Fruit fly (Drosophila melanogaster) whole organism, embryonic: ENCODE measurements around the gene CG8034.

Experiments
- Ada2b ChIP-seq: fragments of 200-800 bp; sonication (Bioruptor generic); IDR thresholded peaks from 2 replicates; pipeline ENCODE4 v1.3.6; 2022; ENCODE audit warnings: missing biosample characterization, missing genetic modification characterization
- Adf1 ChIP-seq: fragments of 200-800 bp; sonication (Bioruptor generic); IDR thresholded peaks from 2 replicates; pipeline ENCODE4 v1.3.6; 2022; ENCODE audit warnings: missing biosample characterization, missing genetic modification characterization
- Asciz ChIP-seq: fragments of 200-800 bp; sonication (Bioruptor generic); optimal IDR thresholded peaks from 2 replicates; lab custom pipeline; 2017; ENCODE audit warnings: missing biosample characterization, mild to moderate bottlenecking, missing genetic modification characterization, missing genetic modification reagents
- CG10274 ChIP-seq: fragments of 200-800 bp; sonication (Bioruptor generic); optimal IDR thresholded peaks from 3 replicates; lab custom pipeline; 2017; ENCODE audit warnings: missing biosample characterization, mild to moderate bottlenecking, missing genetic modification characterization
- CG10979 ChIP-seq: fragments of 200-800 bp; sonication (Bioruptor generic); optimal IDR thresholded peaks from 2 replicates; lab custom pipeline; 2018; ENCODE audit warnings: missing biosample characterization, mild to moderate bottlenecking, missing genetic modification characterization, moderate library complexity
- CG11456 ChIP-seq: fragments of 200-800 bp; sonication (Bioruptor generic); IDR thresholded peaks from 3 replicates; pipeline ENCODE4 v1.3.6; 2022; ENCODE audit warnings: missing biosample characterization, missing genetic modification characterization
- CG11695 ChIP-seq: fragments of 200-800 bp; sonication (Bioruptor generic); IDR thresholded peaks from 3 replicates; pipeline ENCODE4 v1.3.6; 2022; ENCODE audit warnings: missing biosample characterization, missing genetic modification characterization
- CG11723 ChIP-seq: fragments of 200-800 bp; sonication (Bioruptor generic); optimal IDR thresholded peaks from 2 replicates; lab custom pipeline; 2017; ENCODE audit warnings: missing biosample characterization, mild to moderate bottlenecking, missing genetic modification characterization
- CG12219 ChIP-seq: fragments of 200-800 bp; sonication (Bioruptor generic); optimal IDR thresholded peaks from 3 replicates; lab custom pipeline; 2018; ENCODE audit warnings: missing biosample characterization, mild to moderate bottlenecking, missing genetic modification characterization
- CG14965 ChIP-seq: fragments of 200-800 bp; sonication (Bioruptor generic); optimal IDR thresholded peaks from 2 replicates; lab custom pipeline; 2016; ENCODE audit warnings: missing biosample characterization, missing genetic modification characterization, borderline replicate concordance
- CG15269 ChIP-seq: fragments of 200-800 bp; sonication (Bioruptor generic); optimal IDR thresholded peaks from 2 replicates; lab custom pipeline; 2018; ENCODE audit warnings: missing biosample characterization, mild to moderate bottlenecking, missing genetic modification characterization, moderate library complexity
- CG1529 ChIP-seq: fragments of 200-800 bp; sonication (Bioruptor generic); optimal IDR thresholded peaks from 3 replicates; lab custom pipeline; 2018; ENCODE audit warnings: missing biosample characterization, missing genetic modification characterization
- CG15514 ChIP-seq: fragments of 200-800 bp; sonication (Bioruptor generic); optimal IDR thresholded peaks from 3 replicates; lab custom pipeline; 2017; ENCODE audit warnings: missing biosample characterization, missing genetic modification characterization, mild to moderate bottlenecking, moderate library complexity, missing genetic modification reagents
- CG30020 ChIP-seq: fragments of 200-800 bp; optimal IDR thresholded peaks from 2 replicates; lab custom pipeline; 2019; ENCODE audit warnings: missing biosample characterization, mild to moderate bottlenecking, missing genetic modification characterization, moderate library complexity
- CG32772 ChIP-seq: fragments of 200-800 bp; sonication (Bioruptor generic); IDR thresholded peaks from 2 replicates; pipeline ENCODE4 v1.3.6; 2022; ENCODE audit warnings: missing biosample characterization, missing genetic modification characterization
- CG33213 ChIP-seq: fragments of 200-800 bp; sonication (Bioruptor generic); optimal IDR thresholded peaks from 3 replicates; lab custom pipeline; 2016; ENCODE audit warnings: missing biosample characterization, missing genetic modification characterization
- CG34376 ChIP-seq: fragments of 200-800 bp; sonication (Bioruptor generic); optimal IDR thresholded peaks from 2 replicates; lab custom pipeline; 2018; ENCODE audit warnings: missing biosample characterization, mild to moderate bottlenecking, missing genetic modification characterization
- CG4854 ChIP-seq: fragments of 200-800 bp; sonication (Bioruptor generic); optimal IDR thresholded peaks from 2 replicates; lab custom pipeline; 2016; ENCODE audit warnings: missing biosample characterization, missing genetic modification characterization, inconsistent platforms
- CG7357 ChIP-seq: fragments of 200-800 bp; sonication (Bioruptor generic); IDR thresholded peaks from 3 replicates; pipeline ENCODE4 v1.3.6; 2022; ENCODE audit warnings: missing biosample characterization, missing genetic modification characterization
- CG9727 ChIP-seq: fragments of 200-800 bp; sonication (Bioruptor generic); optimal IDR thresholded peaks from 3 replicates; lab custom pipeline; 2017; ENCODE audit warnings: missing biosample characterization, mild to moderate bottlenecking, missing genetic modification characterization
- CG9817 ChIP-seq: fragments of 200-800 bp; sonication (Bioruptor generic); optimal IDR thresholded peaks from 2 replicates; lab custom pipeline; 2018; ENCODE audit warnings: missing biosample characterization, mild to moderate bottlenecking, missing genetic modification characterization, moderate library complexity
- Dfd ChIP-seq, 2 experiments: fragments of >200 bp; optimal IDR thresholded peaks; 2 replicates each; lab custom pipeline; 2017; ENCODE audit warnings: missing biosample characterization in 2 of 2, missing genetic modification characterization in 2 of 2
- Hmr ChIP-seq: fragments of 200-800 bp; sonication (Bioruptor generic); optimal IDR thresholded peaks from 3 replicates; lab custom pipeline; 2017; ENCODE audit warnings: mild to moderate bottlenecking, missing biosample characterization, missing genetic modification reagents, missing genetic modification characterization
- Hr78 ChIP-seq, 2 experiments: fragments of 200-800 bp in 1 of 2; fragments of >200 bp in 1 of 2; sonication (Bioruptor generic) in 1 of 2; optimal IDR thresholded peaks; 2 replicates each; lab custom pipeline; 2017 to 2019; ENCODE audit warnings: missing biosample characterization in 2 of 2, missing genetic modification characterization in 2 of 2, mild to moderate bottlenecking in 1 of 2, moderate library complexity in 1 of 2
- Mad ChIP-seq: fragments of 200-800 bp; sonication (Bioruptor generic); optimal IDR thresholded peaks from 2 replicates; lab custom pipeline; 2016; ENCODE audit warnings: missing biosample characterization, missing genetic modification characterization
- Oli ChIP-seq: fragments of 200-800 bp; sonication (Bioruptor generic); optimal IDR thresholded peaks from 2 replicates; lab custom pipeline; 2018; ENCODE audit warnings: missing biosample characterization, mild to moderate bottlenecking, missing genetic modification characterization, moderate library complexity
- PHDP ChIP-seq: fragments of 200-800 bp; sonication (Bioruptor generic); optimal IDR thresholded peaks from 3 replicates; lab custom pipeline; 2018; ENCODE audit warnings: missing biosample characterization, mild to moderate bottlenecking, missing genetic modification characterization, moderate library complexity
- Pdp1 ChIP-seq, 2 experiments: fragments of 200-800 bp; sonication (Bioruptor generic); optimal IDR thresholded peaks; 3 replicates each; lab custom pipeline; 2016; ENCODE audit warnings: missing biosample characterization in 2 of 2, missing genetic modification characterization in 2 of 2, mild to moderate bottlenecking in 1 of 2, moderate library complexity in 1 of 2
- Poxn ChIP-seq: fragments of 200-800 bp; sonication (Bioruptor generic); IDR thresholded peaks from 2 replicates; pipeline ENCODE4 v1.3.6; 2022; ENCODE audit warnings: missing biosample characterization, missing genetic modification characterization
- Ravus ChIP-seq: fragments of 200-800 bp; sonication (Bioruptor generic); IDR thresholded peaks from 2 replicates; pipeline ENCODE4 v1.3.6; 2022; ENCODE audit warnings: missing biosample characterization, missing genetic modification characterization
- Ssrp ChIP-seq: fragments of 200-800 bp; sonication (Bioruptor generic); optimal IDR thresholded peaks from 2 replicates; lab custom pipeline; 2018; ENCODE audit warnings: missing biosample characterization, mild to moderate bottlenecking, missing genetic modification characterization, moderate library complexity
- Trl ChIP-seq, 3 experiments: fragments of >200 bp in 2 of 3; fragments of 200-800 bp in 1 of 3; sonication (Bioruptor generic) in 1 of 3; optimal IDR thresholded peaks; 2 replicates in 1 of 3; 3 replicates in 2 of 3; lab custom pipeline; 2016 to 2017; ENCODE audit warnings: missing biosample characterization in 1 of 3, missing genetic modification characterization in 1 of 3
- bsh ChIP-seq, 2 experiments: fragments of 200-800 bp; sonication (Bioruptor generic); optimal IDR thresholded peaks; 2 replicates each; lab custom pipeline; 2017 to 2018; ENCODE audit warnings: mild to moderate bottlenecking in 2 of 2, missing biosample characterization in 2 of 2, missing genetic modification characterization in 2 of 2, moderate library complexity in 1 of 2
- dati ChIP-seq: fragments of 200-800 bp; sonication (Bioruptor generic); IDR thresholded peaks from 2 replicates; pipeline ENCODE4 v1.3.6; 2022; ENCODE audit warnings: missing biosample characterization, missing genetic modification characterization
- fru ChIP-seq: fragments of >200 bp; optimal IDR thresholded peaks from 2 replicates; lab custom pipeline; 2017
- her ChIP-seq: fragments of 200-800 bp; sonication (Bioruptor generic); optimal IDR thresholded peaks from 2 replicates; lab custom pipeline; 2016; ENCODE audit warnings: missing biosample characterization, missing genetic modification characterization
- jing ChIP-seq: fragments of 200-800 bp; sonication (Bioruptor generic); optimal IDR thresholded peaks from 2 replicates; lab custom pipeline; 2018; ENCODE audit warnings: missing biosample characterization, mild to moderate bottlenecking, missing genetic modification characterization
- maf-S ChIP-seq: fragments of 200-800 bp; sonication (Bioruptor generic); optimal IDR thresholded peaks from 2 replicates; lab custom pipeline; 2016; ENCODE audit warnings: missing biosample characterization, missing genetic modification characterization
- org-1 ChIP-seq: fragments of 200-800 bp; sonication (Bioruptor generic); optimal IDR thresholded peaks from 2 replicates; lab custom pipeline; 2017; ENCODE audit warnings: missing biosample characterization, missing genetic modification characterization
- peb ChIP-seq: fragments of 200-800 bp; sonication (Bioruptor generic); IDR thresholded peaks from 2 replicates; pipeline ENCODE4 v1.3.6; 2022; ENCODE audit warnings: missing biosample characterization, missing genetic modification characterization
- phol ChIP-seq: fragments of 200-800 bp; sonication (Bioruptor generic); optimal IDR thresholded peaks from 3 replicates; lab custom pipeline; 2018; ENCODE audit warnings: missing biosample characterization, mild to moderate bottlenecking, missing genetic modification characterization, moderate library complexity
- row ChIP-seq: fragments of 200-800 bp; sonication (Bioruptor generic); IDR thresholded peaks from 3 replicates; pipeline ENCODE4 v1.3.6; 2022; ENCODE audit warnings: missing biosample characterization, missing genetic modification characterization
- sqz ChIP-seq: fragments of 200-800 bp; sonication (Bioruptor generic); optimal IDR thresholded peaks from 3 replicates; lab custom pipeline; 2018; ENCODE audit warnings: missing biosample characterization, mild to moderate bottlenecking, missing genetic modification characterization
- ssp ChIP-seq: fragments of 200-800 bp; sonication (Bioruptor generic); IDR thresholded peaks from 2 replicates; pipeline ENCODE4 v1.3.6; 2022; ENCODE audit warnings: missing biosample characterization, missing genetic modification characterization
- tap ChIP-seq: fragments of 200-800 bp; optimal IDR thresholded peaks from 3 replicates; lab custom pipeline; 2019; ENCODE audit warnings: missing biosample characterization, mild to moderate bottlenecking, missing genetic modification characterization, moderate library complexity
- tll ChIP-seq, 2 experiments: fragments of 200-800 bp in 1 of 2; fragments of >200 bp in 1 of 2; sonication (Bioruptor generic) in 1 of 2; optimal IDR thresholded peaks; 2 replicates each; lab custom pipeline; 2017 to 2019; ENCODE audit warnings: missing biosample characterization in 2 of 2, missing genetic modification characterization in 2 of 2, mild to moderate bottlenecking in 1 of 2, moderate library complexity in 1 of 2
- unc-4 ChIP-seq: fragments of 200-800 bp; sonication (Bioruptor generic); IDR thresholded peaks from 2 replicates; pipeline ENCODE4 v1.3.6; 2022; ENCODE audit warnings: missing biosample characterization, missing genetic modification characterization; ENCODE audit not compliant: partially characterized antibody

Gene CG8034

DNA sequence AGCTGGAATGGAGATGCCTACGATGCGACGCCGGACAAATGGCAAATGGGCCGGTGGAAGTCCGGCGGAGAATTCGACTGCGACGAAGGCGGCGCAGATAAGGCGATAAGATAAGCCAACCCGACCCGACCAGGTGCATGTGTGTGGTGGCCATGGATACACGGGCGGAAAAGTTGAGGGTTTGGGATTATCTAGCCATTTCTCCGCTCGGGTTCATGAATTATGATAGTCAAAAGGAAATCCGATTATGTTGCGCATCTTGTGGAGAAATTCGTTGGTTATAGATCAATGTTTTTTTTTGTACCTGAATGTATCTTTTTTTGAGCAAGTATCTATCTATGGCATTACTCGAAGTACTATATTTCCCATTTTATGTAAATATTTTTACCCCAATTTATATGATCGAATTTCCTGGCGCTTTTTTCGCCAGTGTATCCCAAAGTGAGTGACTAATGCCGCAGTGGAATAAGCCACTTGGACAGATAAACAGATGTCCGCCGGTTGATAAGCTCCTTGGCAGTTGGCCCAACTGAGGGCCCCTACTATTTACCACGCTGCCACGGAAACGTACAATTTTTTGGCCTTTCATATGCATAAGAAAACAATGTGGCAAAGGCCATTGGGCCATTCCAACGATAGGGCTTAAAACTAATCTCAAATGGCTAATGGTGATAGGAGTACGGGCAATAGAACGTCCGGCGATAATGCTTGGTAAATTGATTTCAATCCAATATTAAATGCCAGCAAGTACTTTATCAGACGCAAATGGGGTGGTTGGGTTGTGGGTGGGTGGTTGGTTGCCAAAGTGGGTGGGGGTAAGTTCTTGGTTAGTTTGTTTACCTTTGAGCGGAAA is 50.5 kb downstream of the CG8034 start, which contains the start of gene CG7992 (continued):
- TF ChIP-seq CG30020 (tag; lab: Kevin White, UChicago) (no peak), CG15269 (tag; lab: Kevin White, UChicago) (peak; percentile 69), CG14965 (GFP tag; lab: Kevin White, UChicago) (no peak), CG33213 (no peak), her (peak; percentile 18), CG32772 (GFP tag; lab: Robert Waterston, UW) (peak; percentile 41; the same call in 1 of the 2 replicates), bsh (GFP tag; optimal IDR thresholded peaks at IDR 0.05; lab: Kevin White, UChicago) (peak in 1 of 2 experiments; percentile 39), CG34376 (GFP tag; lab: Kevin White, UChicago) (peak; percentile 97), CG11723 (GFP tag; lab: Kevin White, UChicago) (peak; percentile 2), CG1529 (no peak), CG10274 (GFP tag; lab: Kevin White, UChicago) (peak; percentile 21), CG10979 (tag; lab: Kevin White, UChicago) (peak; percentile 46), Ada2b (GFP tag; lab: Robert Waterston, UW) (peak; percentile 62), tap (peak; percentile 10), jing (GFP tag; lab: Kevin White, UChicago) (no peak), Adf1 (GFP tag; lab: Robert Waterston, UW) (peak; percentile 28; the same call in 1 of the 2 replicates), sqz (GFP tag; lab: Kevin White, UChicago) (no peak), tll (GFP tag; optimal IDR thresholded peaks at IDR 0.05; lab: Kevin White, UChicago) (no peak), CG11695 (GFP tag; lab: Robert Waterston, UW) (peak; percentile 57; the same call in 2 of the 3 replicates), unc-4 (GFP tag; lab: Robert Waterston, UW) (no peak), CG9727 (GFP tag; lab: Kevin White, UChicago) (peak; percentile 55), peb (GFP tag; lab: Robert Waterston, UW) (0 out of 2 replicates have a peak, but pooled peaks have one; percentile 18), row (peak; percentile 81), dati (no peak), org-1 (GFP tag; lab: Kevin White, UChicago) (peak; percentile 63), CG4854 (no peak), Poxn (no peak), Pdp1 (GFP tag; optimal IDR thresholded peaks at IDR 0.05; lab: Kevin White, UChicago) (peak; percentile 59 to 65), maf-S (GFP tag; lab: Kevin White, UChicago) (peak; percentile 19), CG7357 (GFP tag; lab: Robert Waterston, UW) (peak; percentile 25; the same call in 1 of the 3 replicates), CG15514 (GFP tag; lab: Kevin White, UChicago) (peak; percentile 37), CG9817 (tag; lab: Kevin White, UChicago) (peak; percentile 40), ssp (GFP tag; lab: Robert Waterston, UW) (0 out of 2 replicates have a peak, but pooled peaks have one; percentile 18), Dfd (GFP tag; optimal IDR thresholded peaks at IDR 0.05; lab: Kevin White, UChicago) (no peak), CG11456 (GFP tag; lab: Robert Waterston, UW) (no peak), Mad (GFP tag; lab: Kevin White, UChicago) (peak; percentile 29), fru (lab: Kevin White, UChicago) (no peak), Ssrp (tag; lab: Kevin White, UChicago) (peak; percentile 25), Trl (optimal IDR thresholded peaks at IDR 0.05; lab: Kevin White, UChicago) (no peak), Trl (GFP tag; optimal IDR thresholded peaks at IDR 0.05; lab: Kevin White, UChicago) (peak; percentile 52), PHDP (tag; lab: Kevin White, UChicago) (peak; percentile 56), Hr78 (GFP tag; optimal IDR thresholded peaks at IDR 0.05; lab: Kevin White, UChicago) (peak in 1 of 2 experiments; percentile 32), Hmr (peak; percentile 75), phol (peak; percentile 48), Ravus (GFP tag; lab: Robert Waterston, UW) (no peak), Asciz (peak; percentile 14), CG12219 (GFP tag; lab: Kevin White, UChicago) (peak; percentile 27), Oli (peak; percentile 72)
